Worm (Caenorhabditis elegans) whole organism, L1 larva: ENCODE measurements around the gene spt-4.

Source experiments
- C04F5.9 ChIP-seq: sonication (generic microtip); optimal IDR thresholded peaks from 2 replicates; lab custom pipeline; 2016; ENCODE audit warnings: missing genetic modification characterization, missing compliant biosample characterization
- C34B4.2 ChIP-seq: sonication (generic microtip); optimal IDR thresholded peaks from 2 replicates; lab custom pipeline; 2017; ENCODE audit warnings: mild to moderate bottlenecking, missing genetic modification characterization, missing compliant biosample characterization
- aha-1 ChIP-seq: fragments of 150-350 bp; optimal IDR thresholded peaks from 2 replicates; lab custom pipeline; 2014; ENCODE audit warnings: missing biosample characterization, missing genetic modification characterization
- aly-2 ChIP-seq: fragments of 150-350 bp; optimal IDR thresholded peaks from 2 replicates; lab custom pipeline; 2014; ENCODE audit warnings: missing biosample characterization, missing genetic modification characterization
- blmp-1 ChIP-seq: fragments of 150-350 bp; optimal IDR thresholded peaks from 2 replicates; lab custom pipeline; 2014; ENCODE audit warnings: missing biosample characterization, missing genetic modification characterization
- ceh-63 ChIP-seq: fragments of 200-800 bp; sonication (Bioruptor generic); optimal IDR thresholded peaks from 2 replicates; lab custom pipeline; 2018; ENCODE audit warnings: mild to moderate bottlenecking, missing genetic modification characterization, missing compliant biosample characterization
- ceh-82 ChIP-seq, 3 experiments: fragments of 150-350 bp in 1 of 3; sonication (generic microtip) in 2 of 3; optimal IDR thresholded peaks; 2 replicates each; lab custom pipeline; 2014 to 2017; ENCODE audit warnings: missing biosample characterization in 3 of 3, missing genetic modification characterization in 3 of 3
- ces-1 ChIP-seq: fragments of 150-350 bp; optimal IDR thresholded peaks from 2 replicates; lab custom pipeline; 2014; ENCODE audit warnings: missing biosample characterization, missing genetic modification reagents, missing genetic modification characterization
- dpl-1 ChIP-seq, 3 experiments: fragments of 150-350 bp in 2 of 3; sonication (generic microtip) in 1 of 3; optimal IDR thresholded peaks; 2 replicates each; lab custom pipeline; 2014 to 2017; ENCODE audit warnings: missing biosample characterization in 3 of 3, missing genetic modification characterization in 3 of 3, missing genetic modification reagents in 3 of 3
- egl-13 ChIP-seq: sonication (generic microtip); optimal IDR thresholded peaks from 2 replicates; lab custom pipeline; 2016; ENCODE audit warnings: missing genotype, missing genetic modification reagents, missing genetic modification characterization, missing compliant biosample characterization
- egl-27 ChIP-seq, 2 experiments: fragments of 150-350 bp in 1 of 2; sonication (generic microtip); optimal IDR thresholded peaks; 3 replicates each; lab custom pipeline; 2017 to 2018; ENCODE audit warnings: missing biosample characterization in 2 of 2, missing genetic modification characterization in 2 of 2, missing genetic modification reagents in 2 of 2
- elt-2 ChIP-seq: sonication (generic microtip); optimal IDR thresholded peaks from 2 replicates; lab custom pipeline; 2016; ENCODE audit warnings: missing genetic modification characterization, mild to moderate bottlenecking, inconsistent platforms, missing compliant biosample characterization, missing genetic modification reagents
- fkh-10 ChIP-seq: sonication (generic microtip); optimal IDR thresholded peaks from 2 replicates; lab custom pipeline; 2017; ENCODE audit warnings: missing biosample characterization, missing genetic modification reagents, missing genetic modification characterization
- fkh-4 ChIP-seq: sonication (generic microtip); optimal IDR thresholded peaks from 2 replicates; lab custom pipeline; 2016; ENCODE audit warnings: missing compliant biosample characterization, missing genetic modification characterization, borderline replicate concordance
- fkh-8 ChIP-seq: sonication (generic microtip); optimal IDR thresholded peaks from 2 replicates; lab custom pipeline; 2016; ENCODE audit warnings: mild to moderate bottlenecking, missing genetic modification characterization, missing compliant biosample characterization
- grh-1 ChIP-seq: fragments of 200-800 bp; sonication (Bioruptor generic); IDR thresholded peaks from 2 replicates; pipeline ENCODE4 v1.3.6; 2022; ENCODE audit warnings: missing genetic modification reagents, missing genetic modification characterization, missing compliant biosample characterization
- hlh-17 ChIP-seq: fragments of 200-800 bp; sonication (Bioruptor generic); optimal IDR thresholded peaks from 2 replicates; lab custom pipeline; 2018; ENCODE audit warnings: missing genetic modification characterization, mild to moderate bottlenecking, missing compliant biosample characterization, moderate library complexity, borderline replicate concordance
- hlh-4 ChIP-seq: sonication (generic microtip); optimal IDR thresholded peaks from 2 replicates; lab custom pipeline; 2016; ENCODE audit warnings: mild to moderate bottlenecking, missing genetic modification characterization, missing compliant biosample characterization
- irx-1 ChIP-seq: sonication (generic microtip); optimal IDR thresholded peaks from 2 replicates; lab custom pipeline; 2016; ENCODE audit warnings: missing genetic modification characterization, missing compliant biosample characterization
- isw-1 ChIP-seq: fragments of 200-800 bp; sonication (Bioruptor generic); IDR thresholded peaks from 2 replicates; pipeline ENCODE4 v1.3.6; 2022; ENCODE audit warnings: missing genetic modification characterization, missing compliant biosample characterization
- lin-13 ChIP-seq: fragments of 150-350 bp; optimal IDR thresholded peaks from 2 replicates; lab custom pipeline; 2014; ENCODE audit warnings: missing biosample characterization, missing genetic modification reagents, missing genetic modification characterization
- lin-14 ChIP-seq: fragments of 200-800 bp; sonication (Bioruptor generic); optimal IDR thresholded peaks from 2 replicates; lab custom pipeline; 2018; ENCODE audit warnings: mild to moderate bottlenecking, missing genetic modification characterization, moderate library complexity, missing compliant biosample characterization
- lin-39 ChIP-seq: fragments of 150-350 bp; optimal IDR thresholded peaks from 2 replicates; lab custom pipeline; 2014; ENCODE audit warnings: missing biosample characterization, missing genetic modification reagents, missing genetic modification characterization
- lsy-2 ChIP-seq, 2 experiments: fragments of 150-350 bp; optimal IDR thresholded peaks; 2 replicates each; lab custom pipeline; 2014; ENCODE audit warnings: missing biosample characterization in 2 of 2, missing genetic modification characterization in 2 of 2
- mab-9 ChIP-seq: fragments of 200-800 bp; sonication (Bioruptor generic); IDR thresholded peaks from 2 replicates; pipeline ENCODE4 v1.3.6; 2022; ENCODE audit warnings: missing genetic modification reagents, missing genetic modification characterization, missing compliant biosample characterization
- mdl-1 ChIP-seq, 2 experiments: fragments of 150-350 bp; optimal IDR thresholded peaks; 2 replicates each; lab custom pipeline; 2014 to 2017; ENCODE audit warnings: missing biosample characterization in 2 of 2, missing genetic modification characterization in 2 of 2, inconsistent platforms in 1 of 2
- mef-2 ChIP-seq: fragments of 150-350 bp; optimal IDR thresholded peaks from 2 replicates; lab custom pipeline; 2014; ENCODE audit warnings: missing biosample characterization, missing genetic modification characterization
- mep-1 ChIP-seq: fragments of 150-350 bp; optimal IDR thresholded peaks from 2 replicates; lab custom pipeline; 2014; ENCODE audit warnings: missing biosample characterization, missing genetic modification characterization
- nhr-11 ChIP-seq: fragments of 150-350 bp; optimal IDR thresholded peaks from 2 replicates; lab custom pipeline; 2014; ENCODE audit warnings: missing biosample characterization, missing genetic modification characterization
- nhr-12 ChIP-seq: sonication (generic microtip); optimal IDR thresholded peaks from 2 replicates; lab custom pipeline; 2017; ENCODE audit warnings: missing biosample characterization, missing genetic modification characterization
- nhr-19 ChIP-seq: fragments of 200-800 bp; sonication (Bioruptor generic); conservative IDR thresholded peaks from 2 replicates; pipeline ENCODE4 v1.3.6; 2022; ENCODE audit warnings: missing genetic modification characterization, missing compliant biosample characterization
- nhr-20 ChIP-seq: sonication (generic microtip); optimal IDR thresholded peaks from 2 replicates; lab custom pipeline; 2016; ENCODE audit warnings: mild to moderate bottlenecking, missing genetic modification characterization, missing compliant biosample characterization
- nhr-28 ChIP-seq: fragments of 150-350 bp; optimal IDR thresholded peaks from 2 replicates; lab custom pipeline; 2014; ENCODE audit warnings: missing biosample characterization, missing genetic modification characterization
- nhr-71 ChIP-seq: sonication (generic microtip); optimal IDR thresholded peaks from 2 replicates; lab custom pipeline; 2016; ENCODE audit warnings: mild to moderate bottlenecking, missing genetic modification characterization, moderate library complexity, missing compliant biosample characterization
- nhr-77 ChIP-seq: fragments of 150-350 bp; optimal IDR thresholded peaks from 2 replicates; lab custom pipeline; 2014; ENCODE audit warnings: missing biosample characterization, missing genetic modification characterization
- nhr-84 ChIP-seq: sonication (generic microtip); optimal IDR thresholded peaks from 2 replicates; lab custom pipeline; 2017; ENCODE audit warnings: missing biosample characterization, missing genetic modification characterization
- pag-3 ChIP-seq: sonication (generic microtip); optimal IDR thresholded peaks from 2 replicates; lab custom pipeline; 2017; ENCODE audit warnings: missing genetic modification characterization, mild to moderate bottlenecking, missing compliant biosample characterization, antibody characterized with exemption, borderline replicate concordance; ENCODE audit not compliant: insufficient read depth
- pax-3 ChIP-seq: fragments of 200-800 bp; sonication (Bioruptor generic); optimal IDR thresholded peaks from 2 replicates; lab custom pipeline; 2018; ENCODE audit warnings: mild to moderate bottlenecking, missing genetic modification characterization, moderate library complexity, missing compliant biosample characterization
- rnt-1 ChIP-seq: sonication (generic microtip); optimal IDR thresholded peaks from 2 replicates; lab custom pipeline; 2016; ENCODE audit warnings: mild to moderate bottlenecking, missing genetic modification characterization, moderate library complexity, missing compliant biosample characterization
- skn-1 ChIP-seq: fragments of 150-350 bp; optimal IDR thresholded peaks from 2 replicates; lab custom pipeline; 2014; ENCODE audit warnings: missing biosample characterization, missing genetic modification characterization
- snpc-4 ChIP-seq: fragments of 150-350 bp; optimal IDR thresholded peaks from 2 replicates; lab custom pipeline; 2014; ENCODE audit warnings: missing biosample characterization, missing genetic modification characterization
- snu-23 ChIP-seq: sonication (generic microtip); optimal IDR thresholded peaks from 2 replicates; lab custom pipeline; 2016; ENCODE audit warnings: missing genetic modification characterization, missing compliant biosample characterization
- sptf-1 ChIP-seq: fragments of 150-350 bp; optimal IDR thresholded peaks from 2 replicates; lab custom pipeline; 2014; ENCODE audit warnings: missing biosample characterization, missing genetic modification characterization
- swsn-7 ChIP-seq: sonication (generic microtip); optimal IDR thresholded peaks from 2 replicates; lab custom pipeline; 2016; ENCODE audit warnings: missing genetic modification characterization, missing compliant biosample characterization
- tbx-2 ChIP-seq: sonication (generic microtip); optimal IDR thresholded peaks from 2 replicates; lab custom pipeline; 2016; ENCODE audit warnings: missing genetic modification characterization, missing compliant biosample characterization
- tlp-1 ChIP-seq: fragments of 150-350 bp; optimal IDR thresholded peaks from 2 replicates; lab custom pipeline; 2014; ENCODE audit warnings: missing biosample characterization, missing genetic modification characterization
- unc-130 ChIP-seq: fragments of 150-350 bp; optimal IDR thresholded peaks from 2 replicates; lab custom pipeline; 2017; ENCODE audit warnings: missing biosample characterization, missing genetic modification characterization, inconsistent platforms
- unc-62 ChIP-seq: fragments of 150-350 bp; optimal IDR thresholded peaks from 2 replicates; lab custom pipeline; 2014; ENCODE audit warnings: missing biosample characterization, missing genetic modification reagents, missing genetic modification characterization
- unc-86 ChIP-seq: sonication (generic microtip); optimal IDR thresholded peaks from 2 replicates; lab custom pipeline; 2016; ENCODE audit warnings: missing genetic modification characterization, missing compliant biosample characterization
- unc-98 ChIP-seq: fragments of 200-800 bp; sonication (Bioruptor generic); IDR thresholded peaks from 2 replicates; pipeline ENCODE4 v1.3.6; 2022; ENCODE audit warnings: missing genetic modification characterization, missing compliant biosample characterization
- xbp-1 ChIP-seq: sonication (generic microtip); optimal IDR thresholded peaks from 2 replicates; lab custom pipeline; 2016; ENCODE audit warnings: missing genetic modification characterization, missing compliant biosample characterization
- zag-1 ChIP-seq: fragments of 150-350 bp; optimal IDR thresholded peaks from 2 replicates; lab custom pipeline; 2014; ENCODE audit warnings: missing biosample characterization, missing genetic modification characterization
- zip-4 ChIP-seq: fragments of 200-800 bp; sonication (Bioruptor generic); optimal IDR thresholded peaks from 2 replicates; lab custom pipeline; 2018; ENCODE audit warnings: mild to moderate bottlenecking, missing genetic modification characterization, moderate library complexity, missing compliant biosample characterization
- ztf-11 ChIP-seq, 2 experiments: sonication (generic microtip); optimal IDR thresholded peaks; 2 replicates each; lab custom pipeline; 2016 to 2017; ENCODE audit warnings: missing genetic modification characterization in 2 of 2, missing biosample characterization in 1 of 2, missing compliant biosample characterization in 1 of 2

Gene spt-4

ce11 chrIII:96196-96595, 26.6 kb upstream of the spt-4 start:
- no peak for TF ChIP-seq aha-1 (tag; lab: Kevin White, UChicago)
- no peak for TF ChIP-seq fkh-10
- TF ChIP-seq ceh-63 (GFP tag; lab: Kevin White, UChicago) = no peak
- peak; percentile 64 for TF ChIP-seq lin-14
- peak; percentile 87 for TF ChIP-seq rnt-1
- no peak for TF ChIP-seq zag-1
- TF ChIP-seq unc-62 (GFP tag; lab: Kevin White, UChicago) = no peak
- no peak for TF ChIP-seq pax-3 (tag; lab: Kevin White, UChicago)
- no peak for TF ChIP-seq skn-1 (tag; lab: Kevin White, UChicago)
- no peak for TF ChIP-seq snpc-4
- TF ChIP-seq egl-27 (tag; optimal IDR thresholded peaks at IDR 0.05; lab: Kevin White, UChicago) = no peak
- TF ChIP-seq snu-23 (GFP tag; lab: Kevin White, UChicago) = peak; percentile 72
- TF ChIP-seq hlh-4 (tag; lab: Kevin White, UChicago) = no peak
- no peak for TF ChIP-seq nhr-77
- peak in 1 of 3 experiments; percentile 56 for TF ChIP-seq ceh-82 (tag; optimal IDR thresholded peaks at IDR 0.05; lab: Kevin White, UChicago)
- peak in 1 of 3 experiments; percentile 15 for TF ChIP-seq dpl-1 (GFP tag; optimal IDR thresholded peaks at IDR 0.05; lab: Kevin White, UChicago)
- TF ChIP-seq nhr-28 (tag; lab: Kevin White, UChicago) = no peak
- no peak for TF ChIP-seq aly-2 (tag; lab: Kevin White, UChicago)
- TF ChIP-seq nhr-20 (tag; lab: Kevin White, UChicago) = peak; percentile 7
- TF ChIP-seq pag-3 (tag; lab: Kevin White, UChicago) = no peak
- TF ChIP-seq nhr-84 (tag; lab: Kevin White, UChicago) = no peak
- peak; percentile 14 for TF ChIP-seq lin-13 (GFP tag; lab: Kevin White, UChicago)
- TF ChIP-seq unc-130 (tag; lab: Kevin White, UChicago) = no peak
- no peak for TF ChIP-seq ztf-11 (tag; optimal IDR thresholded peaks at IDR 0.05; lab: Kevin White, UChicago)
- no peak for TF ChIP-seq C34B4.2 (tag; lab: Kevin White, UChicago)
- TF ChIP-seq hlh-17 (GFP tag; lab: Kevin White, UChicago) = no peak
- peak; percentile 4 for TF ChIP-seq xbp-1 (tag; lab: Kevin White, UChicago)
- peak; percentile 48 for TF ChIP-seq lin-39 (tag; lab: Kevin White, UChicago)
- no peak for TF ChIP-seq ces-1 (GFP tag; lab: Kevin White, UChicago)
- TF ChIP-seq blmp-1 (tag; lab: Kevin White, UChicago) = peak; percentile 18
- TF ChIP-seq nhr-12 (tag; lab: Kevin White, UChicago) = no peak
- no peak for TF ChIP-seq sptf-1
- peak; percentile 48 to 49 for TF ChIP-seq lsy-2 (tag; optimal IDR thresholded peaks at IDR 0.05; lab: Kevin White, UChicago)
- TF ChIP-seq mdl-1 (tag; optimal IDR thresholded peaks at IDR 0.05; lab: Kevin White, UChicago) = no peak
- no peak for TF ChIP-seq elt-2 (tag; lab: Kevin White, UChicago)
- TF ChIP-seq tbx-2 = peak; percentile 62
- no peak for TF ChIP-seq unc-98
- peak; percentile 19; the same call in 1 of the 2 replicates for TF ChIP-seq isw-1
- peak; percentile 81 for TF ChIP-seq nhr-71 (tag; lab: Kevin White, UChicago)
- TF ChIP-seq mef-2 (tag; lab: Kevin White, UChicago) = no peak
- TF ChIP-seq grh-1 (GFP tag; lab: Robert Waterston, UW) = no peak
- TF ChIP-seq unc-86 = no peak
- TF ChIP-seq fkh-8 (tag; lab: Kevin White, UChicago) = no peak
- TF ChIP-seq swsn-7 = peak; percentile 50
- peak; percentile 10 for TF ChIP-seq nhr-11 (tag; lab: Kevin White, UChicago)
- peak; percentile 11 for TF ChIP-seq mep-1
- TF ChIP-seq egl-13 = no peak
- no peak for TF ChIP-seq fkh-4 (tag; lab: Kevin White, UChicago)
- TF ChIP-seq tlp-1 (tag; lab: Kevin White, UChicago) = no peak
- no peak for TF ChIP-seq zip-4 (GFP tag; lab: Kevin White, UChicago)
- no peak for TF ChIP-seq C04F5.9 (tag; lab: Kevin White, UChicago)
- no peak for TF ChIP-seq mab-9 (GFP tag; lab: Robert Waterston, UW)
- peak; percentile 62 for TF ChIP-seq nhr-19 (GFP tag; lab: Robert Waterston, UW)
- TF ChIP-seq irx-1 = no peak
